Fruit fly (Drosophila melanogaster): ENCODE data around the gene CG18641.

Gene CG18641

dm6 chr2L:2373818-2374746 lies 41.0 kb downstream of the CG18641 start, which contains the start of the genes CG3609 and CG15390 (continued):
- TF ChIP-seq CG7372 (GFP tag; IDR thresholded peaks at IDR 0.05) (peak; percentile 60), schlank (tag; optimal IDR thresholded peaks at IDR 0.05) (peak; percentile 92), Vsx1 (GFP tag; optimal IDR thresholded peaks at IDR 0.05) (no peak), CG8388 (GFP tag; optimal IDR thresholded peaks at IDR 0.05) (peak; percentile 31), emc (GFP tag; optimal IDR thresholded peaks at IDR 0.05) (peak; percentile 78), CG2116 (GFP tag; optimal IDR thresholded peaks at IDR 0.05) (peak; percentile 46), Oaz (GFP tag; IDR thresholded peaks at IDR 0.05) (peak; percentile 39), Hr51 (GFP tag; optimal IDR thresholded peaks at IDR 0.05) (peak; percentile 81 to 92), CG6254 (GFP tag; optimal IDR thresholded peaks at IDR 0.05) (peak; percentile 22), bowl (GFP tag; IDR thresholded peaks at IDR 0.05) (peak; percentile 29; the same call in 1 of the 2 replicates), HLHmδ (GFP tag; optimal IDR thresholded peaks at IDR 0.05) (no peak), chinmo (GFP tag; IDR thresholded peaks at IDR 0.05; ENCODE audit: partially characterized antibody) (0 out of 4 replicates have a peak, but pooled peaks have one; percentile 54), Blimp-1 (GFP tag; optimal IDR thresholded peaks at IDR 0.05) (peak; percentile 60), MESR4 (GFP tag; optimal IDR thresholded peaks at IDR 0.05) (peak; percentile 72), CG16779 (GFP tag; IDR thresholded peaks at IDR 0.05) (peak; percentile 92), CG17186 (GFP tag; optimal IDR thresholded peaks at IDR 0.05) (peak; percentile 35), CG5245 (GFP tag; optimal IDR thresholded peaks at IDR 0.05) (peak; percentile 88), ci (GFP tag; IDR thresholded peaks at IDR 0.05) (peak; percentile 92), NK7.1 (GFP tag; optimal IDR thresholded peaks at IDR 0.05) (peak; percentile 83), CG30403 (GFP tag; optimal IDR thresholded peaks at IDR 0.05) (peak; percentile 85), B-H1 (GFP tag; IDR thresholded peaks at IDR 0.05) (peak; percentile 66), Poxn (GFP tag; IDR thresholded peaks at IDR 0.05) (peak; percentile 63), pb (GFP tag; optimal IDR thresholded peaks at IDR 0.05) (peak; percentile 78), maf-S (GFP tag; optimal IDR thresholded peaks at IDR 0.05) (peak; percentile 90), CG12104 (GFP tag; optimal IDR thresholded peaks at IDR 0.05) (peak; percentile 22), p53 (GFP tag; optimal IDR thresholded peaks at IDR 0.05) (peak; percentile 58), CG9932 (GFP tag; IDR thresholded peaks at IDR 0.05) (peak; percentile 97), CG16815 (GFP tag; optimal IDR thresholded peaks at IDR 0.05) (peak; percentile 48), pros (GFP tag; optimal IDR thresholded peaks at IDR 0.05) (no peak), CG11723 (GFP tag; optimal IDR thresholded peaks at IDR 0.05) (peak; percentile 68), CG4360 (GFP tag; IDR thresholded peaks at IDR 0.05) (no peak), nom (GFP tag; optimal IDR thresholded peaks at IDR 0.05) (peak; percentile 83), CG4282 (GFP tag; optimal IDR thresholded peaks at IDR 0.05) (peak; percentile 77), chm (GFP tag; IDR thresholded peaks at IDR 0.05) (peak; percentile 90), CG14667 (GFP tag; IDR thresholded peaks at IDR 0.05) (peak; percentile 65), NC2α (GFP tag; optimal IDR thresholded peaks at IDR 0.05) (peak; percentile 51), CG8290 (GFP tag; optimal IDR thresholded peaks at IDR 0.05) (peak; percentile 78), CG8290 (tag; optimal IDR thresholded peaks at IDR 0.05) (peak; percentile 8 to 99), slou (GFP tag; optimal IDR thresholded peaks at IDR 0.05) (peak; percentile 51), CG3281 (GFP tag; optimal IDR thresholded peaks at IDR 0.05) (peak; percentile 66), Meics (GFP tag; optimal IDR thresholded peaks at IDR 0.05) (peak; percentile 70), BEAF-32 (GFP tag; optimal IDR thresholded peaks at IDR 0.05) (peak; percentile 40), CG2199 (GFP tag; IDR thresholded peaks at IDR 0.05) (peak; percentile 61; the same call in 2 of the 3 replicates), CG8359 (GFP tag; optimal IDR thresholded peaks at IDR 0.05; ENCODE audit: borderline replicate concordance) (no peak), ase (GFP tag; IDR thresholded peaks at IDR 0.05) (peak; percentile 45; the same call in 1 of the 3 replicates), CG1602 (GFP tag; optimal IDR thresholded peaks at IDR 0.05) (peak; percentile 57), otp (GFP tag; IDR thresholded peaks at IDR 0.05) (peak; percentile 92), Oli (tag; optimal IDR thresholded peaks at IDR 0.05) (peak; percentile 30)

Measured in whole organism, embryonic.